Worm (Caenorhabditis elegans) whole organism, late embryonic: ENCODE measurements around the gene F32D1.3.

Experiments used
- C38D4.7 ChIP-seq: fragments of 200-800 bp; sonication (Bioruptor generic); optimal IDR thresholded peaks from 2 replicates; lab custom pipeline; 2018; ENCODE audit warnings: mild to moderate bottlenecking, missing genetic modification characterization, moderate library complexity, missing compliant biosample characterization
- F13H6.1 ChIP-seq: sonication (generic microtip); optimal IDR thresholded peaks from 2 replicates; lab custom pipeline; 2016; ENCODE audit warnings: missing genetic modification characterization, missing compliant biosample characterization
- K02D7.2 ChIP-seq: sonication (generic microtip); optimal IDR thresholded peaks from 2 replicates; lab custom pipeline; 2017; ENCODE audit warnings: mild to moderate bottlenecking, missing genetic modification characterization, missing compliant biosample characterization
- K09A11.1 ChIP-seq: sonication (generic microtip); optimal IDR thresholded peaks from 2 replicates; lab custom pipeline; 2017; ENCODE audit warnings: antibody characterized with exemption, mild to moderate bottlenecking, missing genetic modification characterization, missing compliant biosample characterization; ENCODE audit not compliant: insufficient read depth
- Y22D7AL.16 ChIP-seq: sonication (generic microtip); optimal IDR thresholded peaks from 2 replicates; lab custom pipeline; 2016; ENCODE audit warnings: missing genetic modification characterization, missing compliant biosample characterization
- ahr-1 ChIP-seq: sonication (generic microtip); optimal IDR thresholded peaks from 2 replicates; lab custom pipeline; 2016; ENCODE audit warnings: missing genetic modification characterization, missing compliant biosample characterization
- ceh-14 ChIP-seq: sonication (generic microtip); optimal IDR thresholded peaks from 2 replicates; lab custom pipeline; 2016; ENCODE audit warnings: missing genotype, missing genetic modification characterization, missing compliant biosample characterization
- ceh-19 ChIP-seq: fragments of 200-800 bp; sonication (Bioruptor generic); optimal IDR thresholded peaks from 2 replicates; lab custom pipeline; 2018; ENCODE audit warnings: mild to moderate bottlenecking, missing genetic modification characterization, missing compliant biosample characterization
- ceh-22 ChIP-seq: sonication (generic microtip); optimal IDR thresholded peaks from 2 replicates; lab custom pipeline; 2017; ENCODE audit warnings: missing biosample characterization, missing genetic modification characterization
- ceh-24 ChIP-seq: sonication (generic microtip); optimal IDR thresholded peaks from 2 replicates; lab custom pipeline; 2016; ENCODE audit warnings: mild to moderate bottlenecking, missing genetic modification characterization, missing compliant biosample characterization
- ceh-31 ChIP-seq: sonication (generic microtip); optimal IDR thresholded peaks from 2 replicates; lab custom pipeline; 2016; ENCODE audit warnings: missing genetic modification characterization, missing compliant biosample characterization
- ceh-34 ChIP-seq: sonication (generic microtip); optimal IDR thresholded peaks from 2 replicates; lab custom pipeline; 2016; ENCODE audit warnings: mild to moderate bottlenecking, missing genetic modification characterization, missing compliant biosample characterization
- ceh-48 ChIP-seq: sonication (generic microtip); optimal IDR thresholded peaks from 2 replicates; lab custom pipeline; 2016; ENCODE audit warnings: missing genetic modification characterization, inconsistent platforms, missing compliant biosample characterization
- ceh-6 ChIP-seq: fragments of 200-800 bp; sonication (Bioruptor generic); optimal IDR thresholded peaks from 2 replicates; lab custom pipeline; 2018; ENCODE audit warnings: mild to moderate bottlenecking, missing genetic modification characterization, missing compliant biosample characterization
- ceh-9 ChIP-seq: sonication (generic microtip); optimal IDR thresholded peaks from 2 replicates; lab custom pipeline; 2016; ENCODE audit warnings: mild to moderate bottlenecking, missing genetic modification characterization, inconsistent platforms, missing compliant biosample characterization
- che-1 ChIP-seq: sonication (generic microtip); optimal IDR thresholded peaks from 2 replicates; lab custom pipeline; 2016; ENCODE audit warnings: mild to moderate bottlenecking, missing genetic modification characterization, missing compliant biosample characterization
- dve-1 ChIP-seq: sonication (generic microtip); optimal IDR thresholded peaks from 2 replicates; lab custom pipeline; 2017; ENCODE audit warnings: antibody characterized with exemption, mild to moderate bottlenecking, missing genetic modification characterization, missing compliant biosample characterization
- elt-2 ChIP-seq: sonication (generic microtip); optimal IDR thresholded peaks from 2 replicates; lab custom pipeline; 2016; ENCODE audit warnings: missing genetic modification reagents, missing genetic modification characterization, missing compliant biosample characterization
- fax-1 ChIP-seq: sonication (generic microtip); optimal IDR thresholded peaks from 2 replicates; lab custom pipeline; 2016; ENCODE audit warnings: missing genotype, missing genetic modification characterization, missing compliant biosample characterization
- gmeb-2 ChIP-seq: sonication (generic microtip); optimal IDR thresholded peaks from 2 replicates; lab custom pipeline; 2016; ENCODE audit warnings: missing genetic modification characterization, inconsistent platforms, missing compliant biosample characterization
- hlh-13 ChIP-seq: fragments of 200-800 bp; sonication (Bioruptor generic); optimal IDR thresholded peaks from 2 replicates; lab custom pipeline; 2018; ENCODE audit warnings: mild to moderate bottlenecking, missing genetic modification characterization, missing compliant biosample characterization
- hlh-15 ChIP-seq: sonication (generic microtip); optimal IDR thresholded peaks from 2 replicates; lab custom pipeline; 2016; ENCODE audit warnings: missing genetic modification characterization, missing compliant biosample characterization
- hlh-30 ChIP-seq: sonication (generic microtip); optimal IDR thresholded peaks from 2 replicates; lab custom pipeline; 2017; ENCODE audit warnings: antibody characterized with exemption, missing genetic modification characterization, missing compliant biosample characterization; ENCODE audit not compliant: insufficient read depth
- hlh-6 ChIP-seq: sonication (generic microtip); optimal IDR thresholded peaks from 2 replicates; lab custom pipeline; 2016; ENCODE audit warnings: missing genotype, missing genetic modification characterization, missing compliant biosample characterization
- lin-11 ChIP-seq: fragments of 200-800 bp; sonication (Bioruptor generic); optimal IDR thresholded peaks from 2 replicates; lab custom pipeline; 2018; ENCODE audit warnings: mild to moderate bottlenecking, missing genetic modification characterization, missing compliant biosample characterization
- madf-2 ChIP-seq: sonication (generic microtip); optimal IDR thresholded peaks from 2 replicates; lab custom pipeline; 2017; ENCODE audit warnings: missing genetic modification characterization, missing compliant biosample characterization
- mec-3 ChIP-seq: sonication (generic microtip); optimal IDR thresholded peaks from 2 replicates; lab custom pipeline; 2016; ENCODE audit warnings: borderline replicate concordance, missing genetic modification characterization, missing compliant biosample characterization
- nfya-1 ChIP-seq: sonication (generic microtip); optimal IDR thresholded peaks from 2 replicates; lab custom pipeline; 2017; ENCODE audit warnings: missing genetic modification characterization, mild to moderate bottlenecking, missing compliant biosample characterization, antibody characterized with exemption, moderate library complexity
- npax-4 ChIP-seq: sonication (generic microtip); optimal IDR thresholded peaks from 2 replicates; lab custom pipeline; 2016; ENCODE audit warnings: missing genetic modification characterization, missing compliant biosample characterization
- odd-2 ChIP-seq: sonication (generic microtip); optimal IDR thresholded peaks from 2 replicates; lab custom pipeline; 2017; ENCODE audit warnings: antibody characterized with exemption, mild to moderate bottlenecking, missing genetic modification characterization, missing compliant biosample characterization
- pag-3 ChIP-seq: sonication (generic microtip); optimal IDR thresholded peaks from 2 replicates; lab custom pipeline; 2016; ENCODE audit warnings: missing compliant biosample characterization, missing genetic modification characterization, borderline replicate concordance
- pat-9 ChIP-seq: fragments of 200-800 bp; sonication (Bioruptor generic); optimal IDR thresholded peaks from 2 replicates; lab custom pipeline; 2018; ENCODE audit warnings: mild to moderate bottlenecking, missing genetic modification characterization, moderate library complexity, missing compliant biosample characterization
- pax-1 ChIP-seq: fragments of 150-350 bp; optimal IDR thresholded peaks from 2 replicates; lab custom pipeline; 2014; ENCODE audit warnings: missing biosample characterization, missing genetic modification characterization
- pros-1 ChIP-seq: fragments of 150-350 bp; optimal IDR thresholded peaks from 2 replicates; lab custom pipeline; 2014; ENCODE audit warnings: missing biosample characterization, missing genetic modification reagents, missing genetic modification characterization
- ref-2 ChIP-seq: sonication (generic microtip); optimal IDR thresholded peaks from 2 replicates; lab custom pipeline; 2016; ENCODE audit warnings: missing genetic modification characterization, missing compliant biosample characterization
- sdc-2 ChIP-seq: sonication (generic microtip); optimal IDR thresholded peaks from 2 replicates; lab custom pipeline; 2016; ENCODE audit warnings: missing genotype, missing genetic modification characterization, missing compliant biosample characterization
- sox-2 ChIP-seq: fragments of 200-800 bp; sonication (Bioruptor generic); IDR thresholded peaks from 2 replicates; pipeline ENCODE4 v1.3.6; 2022; ENCODE audit warnings: missing genetic modification reagents, missing genetic modification characterization, missing compliant biosample characterization
- sox-4 ChIP-seq: sonication (generic microtip); optimal IDR thresholded peaks from 2 replicates; lab custom pipeline; 2017; ENCODE audit warnings: mild to moderate bottlenecking, missing genetic modification characterization, inconsistent platforms, missing compliant biosample characterization
- tbx-2 ChIP-seq: sonication (generic microtip); optimal IDR thresholded peaks from 2 replicates; lab custom pipeline; 2016; ENCODE audit warnings: missing genetic modification characterization, missing compliant biosample characterization
- tbx-7 ChIP-seq: sonication (generic microtip); optimal IDR thresholded peaks from 2 replicates; lab custom pipeline; 2016; ENCODE audit warnings: missing genotype, missing genetic modification characterization, missing compliant biosample characterization
- unc-3 ChIP-seq, 2 experiments: fragments of 200-800 bp in 1 of 2; sonication (Bioruptor generic) in 1 of 2; sonication (generic microtip) in 1 of 2; conservative IDR thresholded peaks in 1 of 2; optimal IDR thresholded peaks in 1 of 2; 2 replicates each; pipeline versions ENCODE4 v1.3.6 to Lab custom; 2016 to 2022; ENCODE audit warnings: missing compliant biosample characterization in 2 of 2, missing genetic modification characterization in 2 of 2, missing genetic modification reagents in 1 of 2
- zip-5 ChIP-seq: sonication (generic microtip); optimal IDR thresholded peaks from 2 replicates; lab custom pipeline; 2016; ENCODE audit warnings: missing genetic modification characterization, missing compliant biosample characterization

The F32D1.3 gene

DNA sequence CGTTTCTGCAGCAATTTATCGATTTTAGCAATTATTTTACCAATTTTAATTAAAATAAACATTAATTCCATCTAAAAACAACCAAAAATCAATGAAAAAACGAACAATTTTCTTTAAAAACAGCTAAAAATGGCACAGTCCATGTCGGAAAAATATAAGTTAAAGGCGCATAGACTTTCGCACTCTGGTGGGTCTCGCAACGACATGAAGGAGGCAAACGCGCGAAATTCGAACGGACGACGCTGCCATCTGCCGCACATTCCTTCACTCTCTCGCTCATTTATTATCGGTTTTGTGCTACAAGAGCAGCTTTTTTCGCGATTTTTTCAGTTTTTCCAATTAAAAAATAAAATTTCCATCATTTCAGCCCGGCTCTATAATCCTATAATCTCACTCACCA lies 14.6 kb downstream of the F32D1.3 start, which contains the start of gene mcm-7:
Gene mcm-7, plus strand, starts transcription at position 368 of the 400 bp plus-strand sequence.
- TF ChIP-seq pat-9 (tag; lab: Kevin White, UChicago) (no peak), fax-1 (tag; lab: Kevin White, UChicago) (no peak), tbx-7 (tag; lab: Kevin White, UChicago) (no peak), pros-1 (tag; lab: Kevin White, UChicago) (no peak), K02D7.2 (tag; lab: Kevin White, UChicago) (no peak), hlh-15 (tag; lab: Kevin White, UChicago) (no peak), elt-2 (peak; percentile 9), hlh-6 (tag; lab: Kevin White, UChicago) (no peak), pax-1 (peak; percentile 26), pag-3 (no peak), ceh-19 (GFP tag; lab: Kevin White, UChicago) (no peak), ceh-6 (GFP tag; lab: Kevin White, UChicago) (no peak), ceh-14 (tag; lab: Kevin White, UChicago) (no peak), zip-5 (no peak), nfya-1 (peak; percentile 55), sdc-2 (tag; lab: Kevin White, UChicago) (no peak), sox-4 (tag; lab: Kevin White, UChicago) (no peak), ceh-22 (tag; lab: Kevin White, UChicago) (no peak), dve-1 (no peak), ceh-48 (no peak), F13H6.1 (no peak), gmeb-2 (tag; lab: Kevin White, UChicago) (no peak), odd-2 (no peak), ceh-34 (tag; lab: Kevin White, UChicago) (no peak), madf-2 (tag; lab: Kevin White, UChicago) (no peak), Y22D7AL.16 (tag; lab: Kevin White, UChicago) (no peak), tbx-2 (tag; lab: Kevin White, UChicago) (peak; percentile 29), K09A11.1 (tag; lab: Kevin White, UChicago) (no peak), ceh-31 (tag; lab: Kevin White, UChicago) (peak; percentile 40), hlh-13 (GFP tag; lab: Kevin White, UChicago) (no peak), ceh-9 (tag; lab: Kevin White, UChicago) (no peak), ref-2 (tag; lab: Kevin White, UChicago) (no peak), unc-3 (GFP tag; conservative IDR thresholded peaks at IDR 0.05; lab: Robert Waterston, UW) (no peak), unc-3 (tag; optimal IDR thresholded peaks at IDR 0.05; lab: Kevin White, UChicago) (no peak), hlh-30 (tag; lab: Kevin White, UChicago) (no peak), mec-3 (tag; lab: Kevin White, UChicago) (no peak), ahr-1 (tag; lab: Kevin White, UChicago) (no peak)

DNA sequence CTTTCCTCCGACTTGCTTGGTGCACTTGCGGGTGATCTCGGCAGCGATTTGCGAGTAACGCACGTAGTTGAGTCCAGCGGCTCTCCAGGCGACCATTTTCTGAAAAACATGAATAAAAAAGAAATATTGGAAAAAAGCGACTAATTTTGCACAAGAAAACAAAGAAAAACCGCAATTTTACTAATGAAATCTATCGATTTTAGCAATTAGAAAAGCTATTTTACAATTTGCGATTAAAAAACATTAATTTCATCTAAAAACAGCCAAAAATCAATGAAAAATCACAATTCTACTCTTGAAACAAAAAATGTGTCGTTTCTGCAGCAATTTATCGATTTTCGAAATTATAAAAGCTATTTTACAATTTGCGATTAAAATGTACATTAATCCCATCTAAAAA lies 15.0 kb downstream of the F32D1.3 start, which contains the start of gene hpo-18:
Gene hpo-18, minus strand, starts transcription at position 101 of the 400 bp plus-strand sequence.
- TF ChIP-seq npax-4 (no peak), F13H6.1 (no peak), ceh-24 (tag; lab: Kevin White, UChicago) (no peak), ahr-1 (tag; lab: Kevin White, UChicago) (no peak), K02D7.2 (tag; lab: Kevin White, UChicago) (no peak), sox-2 (GFP tag; lab: Robert Waterston, UW) (no peak), che-1 (tag; lab: Kevin White, UChicago) (no peak), ceh-22 (tag; lab: Kevin White, UChicago) (no peak), ceh-48 (no peak), mec-3 (tag; lab: Kevin White, UChicago) (no peak), hlh-6 (tag; lab: Kevin White, UChicago) (no peak), lin-11 (tag; lab: Kevin White, UChicago) (no peak), sdc-2 (tag; lab: Kevin White, UChicago) (no peak), C38D4.7 (GFP tag; lab: Kevin White, UChicago) (no peak), sox-4 (tag; lab: Kevin White, UChicago) (no peak)
- TF ChIP-seq, all 69 proteins: peak for 0
